Worm (Caenorhabditis elegans): Measurements from ENCODE around the gene F15E6.5.

DNA sequence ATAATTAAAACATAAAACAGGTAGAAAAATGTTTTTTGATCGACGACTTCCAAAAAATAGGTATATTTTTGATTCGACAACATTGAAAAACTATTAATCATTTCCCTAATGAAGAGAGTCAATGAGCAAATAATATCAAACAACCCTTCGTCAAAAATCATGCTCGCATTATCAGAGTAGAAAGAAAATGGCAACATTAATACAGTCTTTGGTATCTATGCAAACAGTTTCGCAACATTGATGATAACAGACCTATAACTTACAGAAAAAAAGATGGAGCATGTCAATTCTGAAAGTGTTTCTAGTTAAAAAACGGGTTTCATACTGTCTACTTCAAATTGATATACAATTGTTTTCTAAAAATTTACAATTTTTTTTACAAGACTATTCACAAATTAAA, 4.4 kb upstream of the F15E6.5 start:
- TF ChIP-seq unc-62 (GFP tag; optimal IDR thresholded peaks at IDR 0.05) (no peak), lin-13 (tag; optimal IDR thresholded peaks at IDR 0.05) (no peak)
